Worm (Caenorhabditis elegans): Measurements from ENCODE around the gene sri-66.

sri-66 gene

ce11 chrV:17089342-17089741, 29.3 kb downstream of the sri-66 start, which contains the start of gene T05E12.6:
Gene T05E12.6 (minus strand): TSS chrV:17089442.
- TF ChIP-seq flh-1 (GFP tag; optimal IDR thresholded peaks at IDR 0.05) (no peak), nhr-28 (tag; optimal IDR thresholded peaks at IDR 0.05) (no peak), sptf-1 (tag; optimal IDR thresholded peaks at IDR 0.05) (no peak), mab-5 (tag; optimal IDR thresholded peaks at IDR 0.05) (no peak), pha-4 (tag; optimal IDR thresholded peaks at IDR 0.05) (no peak)

ce11 chrV:17089931-17090429, 29.9 kb downstream of the sri-66 start, which contains the start of gene srh-237:
Gene srh-237 (plus strand): TSS chrV:17090379.
- TF ChIP-seq ham-2 (GFP tag; optimal IDR thresholded peaks at IDR 0.05): no peak
- TF ChIP-seq snpc-4 (tag; optimal IDR thresholded peaks at IDR 0.05): no peak
- no peak for TF ChIP-seq hlh-1 (tag; optimal IDR thresholded peaks at IDR 0.05)
- no peak for TF ChIP-seq mls-2 (tag; optimal IDR thresholded peaks at IDR 0.05)
- TF ChIP-seq ztf-11 (tag; optimal IDR thresholded peaks at IDR 0.05): no peak
- TF ChIP-seq drap-1 (GFP tag; optimal IDR thresholded peaks at IDR 0.05): no peak
- no peak for TF ChIP-seq flh-1 (GFP tag; optimal IDR thresholded peaks at IDR 0.05)
- no peak for TF ChIP-seq nhr-76 (tag; optimal IDR thresholded peaks at IDR 0.05)
- TF ChIP-seq unc-62 (GFP tag; optimal IDR thresholded peaks at IDR 0.05): no peak
- no peak for TF ChIP-seq ceh-43 (GFP tag; optimal IDR thresholded peaks at IDR 0.05)
- TF ChIP-seq bed-3 (GFP tag; optimal IDR thresholded peaks at IDR 0.05): no peak
- TF ChIP-seq mep-1 (tag; optimal IDR thresholded peaks at IDR 0.05): no peak
- TF ChIP-seq lin-13 (tag; optimal IDR thresholded peaks at IDR 0.05): no peak
- TF ChIP-seq blmp-1 (tag; optimal IDR thresholded peaks at IDR 0.05): no peak
- TF ChIP-seq elt-3 (tag; optimal IDR thresholded peaks at IDR 0.05): no peak
- TF ChIP-seq tbx-8 (GFP tag; optimal IDR thresholded peaks at IDR 0.05): no peak
- TF ChIP-seq zip-8 (tag; optimal IDR thresholded peaks at IDR 0.05): no peak

- TF ChIP-seq hlh-1 (tag; optimal IDR thresholded peaks at IDR 0.05) (no peak), ces-1 (GFP tag; optimal IDR thresholded peaks at IDR 0.05) (no peak), nhr-12 (tag; optimal IDR thresholded peaks at IDR 0.05) (no peak), unc-62 (GFP tag; optimal IDR thresholded peaks at IDR 0.05) (no peak), nhr-76 (tag; optimal IDR thresholded peaks at IDR 0.05) (no peak)
These were observed 32.2 kb downstream of the sri-66 start, which contains the start of gene ZK218.1 for ce11 chrV:17092262-17092661. Gene ZK218.1 (plus strand): TSS chrV:17092562.

- TF ChIP-seq flh-1 (GFP tag; optimal IDR thresholded peaks at IDR 0.05) (no peak), mab-5 (tag; optimal IDR thresholded peaks at IDR 0.05) (no peak), sptf-1 (tag; optimal IDR thresholded peaks at IDR 0.05) (no peak), lin-13 (tag; optimal IDR thresholded peaks at IDR 0.05) (no peak), ham-2 (GFP tag; optimal IDR thresholded peaks at IDR 0.05) (no peak), elt-3 (tag; optimal IDR thresholded peaks at IDR 0.05) (no peak), ceh-43 (GFP tag; optimal IDR thresholded peaks at IDR 0.05) (no peak), cnd-1 (tag; optimal IDR thresholded peaks at IDR 0.05) (no peak), elt-1 (tag; optimal IDR thresholded peaks at IDR 0.05; ENCODE audit: borderline replicate concordance, insufficient read depth) (no peak), ceh-83 (GFP tag; optimal IDR thresholded peaks at IDR 0.05) (no peak), unc-39 (tag; optimal IDR thresholded peaks at IDR 0.05) (no peak), drap-1 (GFP tag; optimal IDR thresholded peaks at IDR 0.05) (no peak), unc-120 (tag; optimal IDR thresholded peaks at IDR 0.05; ENCODE audit: poor library complexity, severe bottlenecking) (no peak), M03D4.4 (tag; optimal IDR thresholded peaks at IDR 0.05) (no peak), nhr-2 (tag; optimal IDR thresholded peaks at IDR 0.05) (no peak), nhr-237 (tag; optimal IDR thresholded peaks at IDR 0.05) (no peak), lin-32 (GFP tag; optimal IDR thresholded peaks at IDR 0.05) (no peak), nhr-28 (tag; optimal IDR thresholded peaks at IDR 0.05) (no peak)
These were observed 34.5 kb downstream of the sri-66 start for ce11 chrV:17094568-17094967.

- TF ChIP-seq mls-2 (tag; optimal IDR thresholded peaks at IDR 0.05): no peak
These were observed 38.6 kb downstream of the sri-66 start, which contains the start of the genes ZK218.3 and ZK218.4 for ce11 chrV:17098669-17099068. Gene ZK218.3 (minus strand): TSS chrV:17098769. Gene ZK218.4 (plus strand): TSS chrV:17098854.
